Worm (Caenorhabditis elegans) whole organism, L2 larva: Measurements from ENCODE around the gene C33F10.4.

Source experiments
- C34F6.9 ChIP-seq: fragments of 150-350 bp; optimal IDR thresholded peaks from 2 replicates; lab custom pipeline; 2014; ENCODE audit warnings: missing biosample characterization, missing genetic modification characterization
- F13H6.1 ChIP-seq: sonication (generic microtip); optimal IDR thresholded peaks from 2 replicates; lab custom pipeline; 2016; ENCODE audit warnings: missing genetic modification characterization, missing compliant biosample characterization
- R02D3.7 ChIP-seq: fragments of 150-350 bp; optimal IDR thresholded peaks from 2 replicates; lab custom pipeline; 2014; ENCODE audit warnings: missing biosample characterization, missing genetic modification characterization
- Y55F3AM.14 ChIP-seq: fragments of 200-800 bp; sonication (Bioruptor generic); optimal IDR thresholded peaks from 2 replicates; lab custom pipeline; 2018; ENCODE audit warnings: mild to moderate bottlenecking, missing genetic modification characterization, missing compliant biosample characterization
- ZK546.5 ChIP-seq: sonication (generic microtip); optimal IDR thresholded peaks from 2 replicates; lab custom pipeline; 2017; ENCODE audit warnings: missing biosample characterization, missing genetic modification characterization
- aly-2 ChIP-seq: fragments of 150-350 bp; optimal IDR thresholded peaks from 2 replicates; lab custom pipeline; 2014; ENCODE audit warnings: missing biosample characterization, missing genetic modification characterization
- ama-1 ChIP-seq: fragments of 150-350 bp; optimal IDR thresholded peaks from 2 replicates; lab custom pipeline; 2018; ENCODE audit warnings: inconsistent platforms
- blmp-1 ChIP-seq: sonication (generic microtip); optimal IDR thresholded peaks from 2 replicates; lab custom pipeline; 2017; ENCODE audit warnings: missing genetic modification characterization, mild to moderate bottlenecking, missing compliant biosample characterization, antibody characterized with exemption, moderate library complexity; ENCODE audit not compliant: insufficient read depth
- ceh-16 ChIP-seq: fragments of 150-350 bp; optimal IDR thresholded peaks from 2 replicates; lab custom pipeline; 2014; ENCODE audit warnings: missing biosample characterization, missing genetic modification characterization
- ceh-82 ChIP-seq: fragments of 150-350 bp; optimal IDR thresholded peaks from 2 replicates; lab custom pipeline; 2014; ENCODE audit warnings: missing biosample characterization, missing genetic modification characterization
- crh-2 ChIP-seq: sonication (generic microtip); optimal IDR thresholded peaks from 2 replicates; lab custom pipeline; 2017; ENCODE audit warnings: missing biosample characterization, missing genetic modification characterization
- dmd-4 ChIP-seq: sonication (generic microtip); optimal IDR thresholded peaks from 2 replicates; lab custom pipeline; 2017; ENCODE audit warnings: missing biosample characterization, missing genetic modification characterization
- elt-1 ChIP-seq: fragments of 150-350 bp; optimal IDR thresholded peaks from 2 replicates; lab custom pipeline; 2014; ENCODE audit warnings: missing biosample characterization, missing genetic modification characterization
- fos-1 ChIP-seq: fragments of 150-350 bp; optimal IDR thresholded peaks from 2 replicates; lab custom pipeline; 2014; ENCODE audit warnings: missing biosample characterization, missing genetic modification characterization
- gmeb-1 ChIP-seq: fragments of 150-350 bp; optimal IDR thresholded peaks from 2 replicates; lab custom pipeline; 2014; ENCODE audit warnings: missing biosample characterization, missing genetic modification characterization
- lin-11 ChIP-seq: fragments of 150-350 bp; sonication (generic microtip); optimal IDR thresholded peaks from 2 replicates; lab custom pipeline; 2014; ENCODE audit warnings: missing biosample characterization, missing genetic modification characterization, inconsistent platforms, mixed read lengths
- lsy-2 ChIP-seq, 2 experiments: fragments of 150-350 bp in 1 of 2; sonication (generic microtip) in 1 of 2; optimal IDR thresholded peaks; 2 replicates each; lab custom pipeline; 2014 to 2017; ENCODE audit warnings: missing biosample characterization in 2 of 2, missing genetic modification characterization in 2 of 2
- mab-5 ChIP-seq: fragments of 150-350 bp; optimal IDR thresholded peaks from 2 replicates; lab custom pipeline; 2014; ENCODE audit warnings: missing biosample characterization, missing genetic modification characterization
- mdl-1 ChIP-seq, 2 experiments: fragments of 150-350 bp in 1 of 2; sonication (generic microtip) in 1 of 2; optimal IDR thresholded peaks; 2 replicates each; lab custom pipeline; 2017; ENCODE audit warnings: missing biosample characterization in 2 of 2, missing genetic modification characterization in 2 of 2
- nhr-10 ChIP-seq: sonication (generic microtip); optimal IDR thresholded peaks from 2 replicates; lab custom pipeline; 2017; ENCODE audit warnings: missing biosample characterization, missing genetic modification characterization
- nhr-11 ChIP-seq: fragments of 150-350 bp; optimal IDR thresholded peaks from 2 replicates; lab custom pipeline; 2014; ENCODE audit warnings: missing biosample characterization, missing genetic modification characterization
- nhr-12 ChIP-seq: fragments of 150-350 bp; optimal IDR thresholded peaks from 2 replicates; lab custom pipeline; 2014; ENCODE audit warnings: missing biosample characterization, missing genetic modification characterization
- nhr-129 ChIP-seq: fragments of 150-350 bp; optimal IDR thresholded peaks from 2 replicates; lab custom pipeline; 2014; ENCODE audit warnings: missing biosample characterization, missing genetic modification characterization
- nhr-23 ChIP-seq: fragments of 150-350 bp; optimal IDR thresholded peaks from 2 replicates; lab custom pipeline; 2014; ENCODE audit warnings: missing biosample characterization, missing genetic modification reagents, missing genetic modification characterization
- nhr-237 ChIP-seq: fragments of 150-350 bp; optimal IDR thresholded peaks from 2 replicates; lab custom pipeline; 2014; ENCODE audit warnings: missing biosample characterization, missing genetic modification characterization
- nhr-6 ChIP-seq: fragments of 150-350 bp; optimal IDR thresholded peaks from 2 replicates; lab custom pipeline; 2014; ENCODE audit warnings: missing biosample characterization, missing genetic modification characterization
- skn-1 ChIP-seq: sonication (generic microtip); optimal IDR thresholded peaks from 2 replicates; lab custom pipeline; 2017; ENCODE audit warnings: missing biosample characterization, missing genetic modification characterization
- sma-3 ChIP-seq: sonication (generic microtip); optimal IDR thresholded peaks from 2 replicates; lab custom pipeline; 2016; ENCODE audit warnings: missing genetic modification reagents, missing genetic modification characterization, missing compliant biosample characterization
- sma-9 ChIP-seq, 2 experiments: fragments of 150-350 bp in 1 of 2; sonication (generic microtip) in 1 of 2; optimal IDR thresholded peaks; 2 replicates each; lab custom pipeline; 2014 to 2016; ENCODE audit warnings: missing genetic modification characterization in 2 of 2, mild to moderate bottlenecking in 1 of 2, missing biosample characterization in 1 of 2, missing compliant biosample characterization in 1 of 2, missing genetic modification reagents in 1 of 2, moderate library complexity in 1 of 2
- snpc-4 ChIP-seq: fragments of 150-350 bp; optimal IDR thresholded peaks from 2 replicates; lab custom pipeline; 2014; ENCODE audit warnings: missing biosample characterization, missing genetic modification characterization
- unc-39 ChIP-seq: fragments of 150-350 bp; optimal IDR thresholded peaks from 2 replicates; lab custom pipeline; 2014; ENCODE audit warnings: missing biosample characterization, missing genetic modification characterization
- unc-55 ChIP-seq: fragments of 150-350 bp; sonication (generic microtip); optimal IDR thresholded peaks from 3 replicates; lab custom pipeline; 2014; ENCODE audit warnings: missing biosample characterization, missing genetic modification reagents, missing genetic modification characterization
- unc-62 ChIP-seq: fragments of 150-350 bp; optimal IDR thresholded peaks from 2 replicates; lab custom pipeline; 2014; ENCODE audit warnings: missing biosample characterization, missing genetic modification reagents, missing genetic modification characterization
- ztf-11 ChIP-seq: sonication (generic microtip); optimal IDR thresholded peaks from 2 replicates; lab custom pipeline; 2017; ENCODE audit warnings: missing biosample characterization, missing genetic modification characterization
- ztf-4 ChIP-seq: fragments of 150-350 bp; optimal IDR thresholded peaks from 2 replicates; lab custom pipeline; 2014; ENCODE audit warnings: missing biosample characterization, missing genetic modification characterization

C33F10.4 gene

ce11 chrII:4793320-4793719 lies 2.2 kb upstream of the C33F10.4 start:
- TF ChIP-seq lsy-2 (tag; optimal IDR thresholded peaks at IDR 0.05; lab: Kevin White, UChicago) (no peak), fos-1 (no peak), blmp-1 (tag; lab: Kevin White, UChicago) (no peak)

- TF ChIP-seq sma-9 (GFP tag; optimal IDR thresholded peaks at IDR 0.05; lab: Kevin White, UChicago), result no peak
- TF ChIP-seq sma-9 (tag; optimal IDR thresholded peaks at IDR 0.05; lab: Kevin White, UChicago), result no peak
- TF ChIP-seq elt-1 (tag; lab: Kevin White, UChicago), result no peak
- no peak for TF ChIP-seq aly-2 (tag; lab: Kevin White, UChicago)
- no peak for TF ChIP-seq unc-62 (GFP tag; lab: Kevin White, UChicago)
- TF ChIP-seq nhr-11 (tag; lab: Kevin White, UChicago), result no peak
- no peak for TF ChIP-seq sma-3 (GFP tag; lab: Kevin White, UChicago)
- TF ChIP-seq blmp-1 (tag; lab: Kevin White, UChicago), result no peak
- no peak for TF ChIP-seq dmd-4 (tag; lab: Kevin White, UChicago)
- no peak for TF ChIP-seq mdl-1 (tag; optimal IDR thresholded peaks at IDR 0.05; lab: Kevin White, UChicago)
- TF ChIP-seq nhr-10 (tag; lab: Kevin White, UChicago), result no peak
- no peak for TF ChIP-seq ztf-11 (tag; lab: Kevin White, UChicago)
- TF ChIP-seq nhr-12, result no peak
These were observed 1.5 kb downstream of the C33F10.4 start, which contains the start of gene C33F10.14 for ce11 chrII:4797071-4797470. Gene C33F10.14 (plus strand): TSS chrII:4797371.

- TF ChIP-seq skn-1 (tag; lab: Kevin White, UChicago), result no peak
- no peak for TF ChIP-seq ama-1 (lab: Kevin White, UChicago)
- TF ChIP-seq R02D3.7 (tag; lab: Kevin White, UChicago), result no peak
- TF ChIP-seq ceh-16 (tag; lab: Kevin White, UChicago), result no peak
These were observed 5.0 kb downstream of the C33F10.4 start for ce11 chrII:4800524-4800923.

ce11 chrII:4802917-4803316 lies 7.4 kb downstream of the C33F10.4 start:
- TF ChIP-seq ztf-4 (tag; lab: Kevin White, UChicago) (no peak), fos-1 (peak; percentile 83), skn-1 (tag; lab: Kevin White, UChicago) (no peak), unc-55 (GFP tag; lab: Kevin White, UChicago) (no peak), ceh-82 (tag; lab: Kevin White, UChicago) (no peak), lin-11 (tag; lab: Kevin White, UChicago) (no peak), crh-2 (peak; percentile 24), gmeb-1 (tag; lab: Kevin White, UChicago) (no peak), C34F6.9 (tag; lab: Kevin White, UChicago) (no peak), unc-62 (GFP tag; lab: Kevin White, UChicago) (no peak), nhr-237 (no peak), mab-5 (tag; lab: Kevin White, UChicago) (no peak), blmp-1 (tag; lab: Kevin White, UChicago) (peak; percentile 77), unc-39 (no peak)

- no peak for TF ChIP-seq ZK546.5 (tag; lab: Kevin White, UChicago)
- TF ChIP-seq Y55F3AM.14 (GFP tag; lab: Kevin White, UChicago), result no peak
- no peak for TF ChIP-seq nhr-10 (tag; lab: Kevin White, UChicago)
- peak; percentile 48 for TF ChIP-seq sma-9 (GFP tag; optimal IDR thresholded peaks at IDR 0.05; lab: Kevin White, UChicago)
- no peak for TF ChIP-seq sma-9 (tag; optimal IDR thresholded peaks at IDR 0.05; lab: Kevin White, UChicago)
- no peak for TF ChIP-seq fos-1
- no peak for TF ChIP-seq sma-3 (GFP tag; lab: Kevin White, UChicago)
- TF ChIP-seq lin-11 (tag; lab: Kevin White, UChicago), result no peak
- no peak for TF ChIP-seq dmd-4 (tag; lab: Kevin White, UChicago)
- TF ChIP-seq nhr-129 (tag; lab: Kevin White, UChicago), result peak; percentile 16
- TF ChIP-seq C34F6.9 (tag; lab: Kevin White, UChicago), result no peak
- peak; percentile 35 for TF ChIP-seq F13H6.1
- TF ChIP-seq nhr-6 (tag; lab: Kevin White, UChicago), result no peak
- peak in 1 of 2 experiments; percentile 40 for TF ChIP-seq lsy-2 (tag; optimal IDR thresholded peaks at IDR 0.05; lab: Kevin White, UChicago)
- TF ChIP-seq nhr-23 (tag; lab: Kevin White, UChicago), result no peak
- no peak for TF ChIP-seq mdl-1 (tag; optimal IDR thresholded peaks at IDR 0.05; lab: Kevin White, UChicago)
- TF ChIP-seq blmp-1 (tag; lab: Kevin White, UChicago), result no peak
- TF ChIP-seq aly-2 (tag; lab: Kevin White, UChicago), result no peak
- no peak for TF ChIP-seq snpc-4
- TF ChIP-seq ceh-82 (tag; lab: Kevin White, UChicago), result no peak
- TF ChIP-seq ztf-4 (tag; lab: Kevin White, UChicago), result no peak
These were observed 10.2 kb downstream of the C33F10.4 start for ce11 chrII:4805799-4806198.
